Worm (Caenorhabditis elegans): Measurements from ENCODE around the gene C03A3.9.

The C03A3.9 gene

DNA sequence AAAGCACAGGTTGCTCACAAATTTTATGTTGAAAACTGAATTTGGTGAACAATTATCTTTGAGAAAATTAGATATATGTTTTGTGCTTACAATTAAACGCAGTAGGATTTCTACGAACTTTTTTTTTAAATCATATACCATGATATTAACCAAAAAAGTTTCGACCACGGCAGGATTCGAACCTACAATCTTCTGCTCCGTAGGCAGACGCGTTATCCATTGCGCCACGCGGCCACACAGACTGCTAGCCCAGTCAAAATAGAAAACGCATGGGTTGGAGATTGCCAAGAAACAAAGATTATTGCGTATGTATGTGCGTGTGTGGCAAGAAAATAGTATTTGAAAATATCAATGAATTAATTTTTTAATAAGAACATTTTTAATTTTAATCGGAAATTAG lies 14.4 kb upstream of the C03A3.9 start (continued):
- peak; percentile 80 for TF ChIP-seq snpc-3.4 (tag; optimal IDR thresholded peaks at IDR 0.05)
- no peak for TF ChIP-seq ama-1 (optimal IDR thresholded peaks at IDR 0.05)
- no peak for TF ChIP-seq ama-1 (GFP tag; optimal IDR thresholded peaks at IDR 0.05)
- TF ChIP-seq snpc-1.1 (tag; optimal IDR thresholded peaks at IDR 0.05; ENCODE audit: insufficient read depth), result peak; percentile 19
- peak; percentile 91 for TF ChIP-seq tbp1 (GFP tag; optimal IDR thresholded peaks at IDR 0.05)
- no peak for TF ChIP-seq egl-18 (GFP tag; IDR thresholded peaks at IDR 0.05)
- no peak for TF ChIP-seq ccch-3 (GFP tag; optimal IDR thresholded peaks at IDR 0.05)
- TF ChIP-seq lsy-27 (tag; optimal IDR thresholded peaks at IDR 0.05; ENCODE audit: borderline replicate concordance, insufficient read depth), result no peak
- TF ChIP-seq hlh-12 (tag; optimal IDR thresholded peaks at IDR 0.05), result no peak
- no peak for TF ChIP-seq ekl-4 (GFP tag; IDR thresholded peaks at IDR 0.05)
- TF ChIP-seq hsf-1 (GFP tag; IDR thresholded peaks at IDR 0.05), result no peak
- no peak for TF ChIP-seq Y79H2A.3 (GFP tag; conservative IDR thresholded peaks at IDR 0.05)
- TF ChIP-seq lin-40 (tag; optimal IDR thresholded peaks at IDR 0.05), result peak; percentile 60
- no peak for TF ChIP-seq ztf-26 (tag; optimal IDR thresholded peaks at IDR 0.05)
- no peak for TF ChIP-seq F52B5.7 (tag; optimal IDR thresholded peaks at IDR 0.05)
- TF ChIP-seq sdz-38 (tag; optimal IDR thresholded peaks at IDR 0.05), result no peak
- TF ChIP-seq ceh-40 (GFP tag; IDR thresholded peaks at IDR 0.05), result 0 out of 2 replicates have a peak, but pooled peaks have one; percentile 45
- no peak for TF ChIP-seq unc-62 (GFP tag; optimal IDR thresholded peaks at IDR 0.05)
- peak; percentile 78 for TF ChIP-seq sptf-2 (GFP tag; optimal IDR thresholded peaks at IDR 0.05)
- TF ChIP-seq snpc-4 (GFP tag; optimal IDR thresholded peaks at IDR 0.05), result peak; percentile 82
- TF ChIP-seq snpc-4 (tag; optimal IDR thresholded peaks at IDR 0.05), result peak in 2 of 4 experiments; percentile 53 to 76
- TF ChIP-seq nhr-120 (GFP tag; IDR thresholded peaks at IDR 0.05), result no peak
- TF ChIP-seq mel-28 (tag; optimal IDR thresholded peaks at IDR 0.05; ENCODE audit: borderline replicate concordance), result no peak
- TF ChIP-seq K12H6.12 (tag; optimal IDR thresholded peaks at IDR 0.05), result peak; percentile 55
- TF ChIP-seq attf-6 (GFP tag; IDR thresholded peaks at IDR 0.05), result no peak
- TF ChIP-seq mcd-1 (GFP tag; IDR thresholded peaks at IDR 0.05), result no peak; the same call in 1 of the 2 replicates
- TF ChIP-seq gei-17 (GFP tag; optimal IDR thresholded peaks at IDR 0.05), result no peak
- no peak for TF ChIP-seq F55B11.4 (tag; optimal IDR thresholded peaks at IDR 0.05; ENCODE audit: borderline replicate concordance, insufficient read depth)
- TF ChIP-seq ztf-22 (GFP tag; optimal IDR thresholded peaks at IDR 0.05), result no peak
- peak; percentile 91 for TF ChIP-seq rpc-1 (optimal IDR thresholded peaks at IDR 0.05)
- TF ChIP-seq rpc-1 (tag; optimal IDR thresholded peaks at IDR 0.05), result peak; percentile 94
- peak; percentile 90 for TF ChIP-seq him-1 (tag; optimal IDR thresholded peaks at IDR 0.05)
- TF ChIP-seq T26A5.8 (tag; optimal IDR thresholded peaks at IDR 0.05), result no peak
- TF ChIP-seq akir-1 (GFP tag; optimal IDR thresholded peaks at IDR 0.05), result peak; percentile 12
- peak; percentile 51; the same call in 1 of the 2 replicates for TF ChIP-seq egl-44 (GFP tag; IDR thresholded peaks at IDR 0.05)
- no peak for TF ChIP-seq B0019.2 (GFP tag; conservative IDR thresholded peaks at IDR 0.05)
- peak; percentile 88 for TF ChIP-seq ZK185.1 (tag; optimal IDR thresholded peaks at IDR 0.05; ENCODE audit: poor library complexity, severe bottlenecking)
- TF ChIP-seq Y95B8A.8 (GFP tag; IDR thresholded peaks at IDR 0.05), result no peak
- TF ChIP-seq die-1 (tag; optimal IDR thresholded peaks at IDR 0.05), result peak; percentile 81
- TF ChIP-seq hmg-1.2 (GFP tag; IDR thresholded peaks at IDR 0.05), result peak; percentile 76
- TF ChIP-seq bed-2 (GFP tag; IDR thresholded peaks at IDR 0.05), result no peak
- TF ChIP-seq F23B12.7 (tag; optimal IDR thresholded peaks at IDR 0.05; ENCODE audit: insufficient read depth), result no peak
- TF ChIP-seq hrde-1 (tag; optimal IDR thresholded peaks at IDR 0.05; ENCODE audit: borderline replicate concordance), result peak; percentile 70
- TF ChIP-seq C17E4.6 (GFP tag; IDR thresholded peaks at IDR 0.05), result no peak
- no peak for TF ChIP-seq F39B2.1 (GFP tag; IDR thresholded peaks at IDR 0.05)
- TF ChIP-seq fkh-3 (tag; optimal IDR thresholded peaks at IDR 0.05), result no peak
- TF ChIP-seq lir-1 (GFP tag; conservative IDR thresholded peaks at IDR 0.05), result no peak
- TF ChIP-seq nhr-179 (tag; optimal IDR thresholded peaks at IDR 0.05), result peak; percentile 52
- TF ChIP-seq nhr-27 (tag; optimal IDR thresholded peaks at IDR 0.05), result no peak
